Worm (Caenorhabditis elegans) whole organism, late embryonic: Measurements from ENCODE around the gene clec-10.

ENCODE experiments used
- T23F11.4 ChIP-seq: fragments of 200-800 bp; sonication (Bioruptor generic); optimal IDR thresholded peaks from 2 replicates; lab custom pipeline; 2018; ENCODE audit warnings: mild to moderate bottlenecking, missing genetic modification characterization, missing compliant biosample characterization
- ceh-19 ChIP-seq: fragments of 200-800 bp; sonication (Bioruptor generic); optimal IDR thresholded peaks from 2 replicates; lab custom pipeline; 2018; ENCODE audit warnings: mild to moderate bottlenecking, missing genetic modification characterization, missing compliant biosample characterization
- ceh-31 ChIP-seq: sonication (generic microtip); optimal IDR thresholded peaks from 2 replicates; lab custom pipeline; 2016; ENCODE audit warnings: missing genetic modification characterization, missing compliant biosample characterization
- ceh-48 ChIP-seq: sonication (generic microtip); optimal IDR thresholded peaks from 2 replicates; lab custom pipeline; 2016; ENCODE audit warnings: missing genetic modification characterization, inconsistent platforms, missing compliant biosample characterization
- fax-1 ChIP-seq: sonication (generic microtip); optimal IDR thresholded peaks from 2 replicates; lab custom pipeline; 2016; ENCODE audit warnings: missing genotype, missing genetic modification characterization, missing compliant biosample characterization
- hlh-15 ChIP-seq: sonication (generic microtip); optimal IDR thresholded peaks from 2 replicates; lab custom pipeline; 2016; ENCODE audit warnings: missing genetic modification characterization, missing compliant biosample characterization
- hlh-6 ChIP-seq: sonication (generic microtip); optimal IDR thresholded peaks from 2 replicates; lab custom pipeline; 2016; ENCODE audit warnings: missing genotype, missing genetic modification characterization, missing compliant biosample characterization
- odd-2 ChIP-seq: sonication (generic microtip); optimal IDR thresholded peaks from 2 replicates; lab custom pipeline; 2017; ENCODE audit warnings: antibody characterized with exemption, mild to moderate bottlenecking, missing genetic modification characterization, missing compliant biosample characterization

- TF ChIP-seq ceh-19 (GFP tag; lab: Kevin White, UChicago), result no peak
- no peak for TF ChIP-seq ceh-31
- TF ChIP-seq hlh-15 (tag; lab: Kevin White, UChicago), result no peak
- no peak for TF ChIP-seq fax-1
- no peak for TF ChIP-seq T23F11.4 (GFP tag; lab: Kevin White, UChicago)
- no peak for TF ChIP-seq hlh-6 (tag; lab: Kevin White, UChicago)
- TF ChIP-seq ceh-48 (tag; lab: Kevin White, UChicago), result no peak
- TF ChIP-seq odd-2, result no peak
Measured at ce11 chrII:437279-437678, 34.8 kb downstream of the clec-10 start.
